Worm (Caenorhabditis elegans): Measurements from ENCODE around the gene C07B5.4.

DNA sequence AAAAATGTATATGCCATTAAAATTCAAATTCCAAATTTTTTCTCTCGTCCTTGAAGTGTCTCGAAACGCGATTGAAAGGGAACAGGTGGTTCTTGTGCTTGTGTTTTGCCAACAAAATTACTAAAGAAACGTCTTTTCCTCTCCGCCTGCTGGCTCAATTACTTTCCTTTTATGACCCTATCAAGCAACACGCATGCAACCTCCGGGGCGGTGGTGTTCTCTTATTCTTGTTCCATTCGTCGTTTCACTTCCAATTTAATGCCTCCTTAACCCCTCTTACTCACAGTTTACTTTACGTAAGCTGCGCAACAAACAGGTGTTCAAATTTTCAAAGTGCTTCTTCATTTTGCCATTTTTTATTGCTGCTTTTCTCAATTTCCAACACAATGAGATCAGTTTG is 45.7 kb upstream of the C07B5.4 start:
- TF ChIP-seq dao-5 (tag; optimal IDR thresholded peaks at IDR 0.05) (no peak), him-1 (tag; optimal IDR thresholded peaks at IDR 0.05) (no peak)

Data from whole organism, L4/young adult.